Fruit fly (Drosophila melanogaster) whole organism, embryonic: ENCODE results near the gene Ugt303B1.

Experiments used
- CG4854 ChIP-seq: fragments of 200-800 bp; sonication (Bioruptor generic); optimal IDR thresholded peaks from 2 replicates; lab custom pipeline; 2016; ENCODE audit warnings: missing biosample characterization, missing genetic modification characterization, inconsistent platforms
- CG6272 ChIP-seq: fragments of 200-800 bp; sonication (Bioruptor generic); IDR thresholded peaks from 2 replicates; pipeline ENCODE4 v1.3.6; 2022; ENCODE audit warnings: missing biosample characterization, missing genetic modification characterization
- CTCF ChIP-seq: fragments of 200-800 bp; sonication (Bioruptor generic); optimal IDR thresholded peaks from 2 replicates; lab custom pipeline; 2017; ENCODE audit warnings: missing biosample characterization, mild to moderate bottlenecking, missing genetic modification characterization, moderate library complexity
- CoRest ChIP-seq: fragments of 200-800 bp; sonication (Bioruptor generic); optimal IDR thresholded peaks from 3 replicates; lab custom pipeline; 2018; ENCODE audit warnings: missing biosample characterization, mild to moderate bottlenecking, missing genetic modification characterization, moderate library complexity
- Deaf1 ChIP-seq: fragments of 200-800 bp; optimal IDR thresholded peaks from 3 replicates; lab custom pipeline; 2019; ENCODE audit warnings: missing biosample characterization, mild to moderate bottlenecking, missing genetic modification characterization, moderate library complexity
- HmgD ChIP-seq: fragments of 200-800 bp; sonication (Bioruptor generic); optimal IDR thresholded peaks from 3 replicates; lab custom pipeline; 2016; ENCODE audit warnings: missing biosample characterization, missing genetic modification characterization
- Nf-YB ChIP-seq: fragments of 200-800 bp; sonication (Bioruptor generic); optimal IDR thresholded peaks from 3 replicates; lab custom pipeline; 2019; ENCODE audit warnings: missing biosample characterization, mild to moderate bottlenecking, missing genetic modification characterization, moderate library complexity
- ara ChIP-seq: fragments of 200-800 bp; sonication (Bioruptor generic); IDR thresholded peaks from 2 replicates; pipeline ENCODE4 v1.3.6; 2022; ENCODE audit warnings: missing biosample characterization, missing genetic modification characterization
- az2 ChIP-seq: fragments of 200-800 bp; sonication (Bioruptor generic); optimal IDR thresholded peaks from 3 replicates; lab custom pipeline; 2016; ENCODE audit warnings: missing biosample characterization, missing genetic modification characterization
- gcm ChIP-seq: fragments of 200-800 bp; sonication (Bioruptor generic); optimal IDR thresholded peaks from 2 replicates; lab custom pipeline; 2019; ENCODE audit warnings: missing biosample characterization, mild to moderate bottlenecking, missing genetic modification characterization, moderate library complexity
- odd ChIP-seq: fragments of 200-800 bp; sonication (Bioruptor generic); optimal IDR thresholded peaks from 2 replicates; lab custom pipeline; 2017; ENCODE audit warnings: missing biosample characterization, mild to moderate bottlenecking, missing genetic modification characterization
- trem ChIP-seq: fragments of 200-800 bp; optimal IDR thresholded peaks from 3 replicates; lab custom pipeline; 2019; ENCODE audit warnings: missing biosample characterization, mild to moderate bottlenecking, missing genetic modification characterization, moderate library complexity

DNA sequence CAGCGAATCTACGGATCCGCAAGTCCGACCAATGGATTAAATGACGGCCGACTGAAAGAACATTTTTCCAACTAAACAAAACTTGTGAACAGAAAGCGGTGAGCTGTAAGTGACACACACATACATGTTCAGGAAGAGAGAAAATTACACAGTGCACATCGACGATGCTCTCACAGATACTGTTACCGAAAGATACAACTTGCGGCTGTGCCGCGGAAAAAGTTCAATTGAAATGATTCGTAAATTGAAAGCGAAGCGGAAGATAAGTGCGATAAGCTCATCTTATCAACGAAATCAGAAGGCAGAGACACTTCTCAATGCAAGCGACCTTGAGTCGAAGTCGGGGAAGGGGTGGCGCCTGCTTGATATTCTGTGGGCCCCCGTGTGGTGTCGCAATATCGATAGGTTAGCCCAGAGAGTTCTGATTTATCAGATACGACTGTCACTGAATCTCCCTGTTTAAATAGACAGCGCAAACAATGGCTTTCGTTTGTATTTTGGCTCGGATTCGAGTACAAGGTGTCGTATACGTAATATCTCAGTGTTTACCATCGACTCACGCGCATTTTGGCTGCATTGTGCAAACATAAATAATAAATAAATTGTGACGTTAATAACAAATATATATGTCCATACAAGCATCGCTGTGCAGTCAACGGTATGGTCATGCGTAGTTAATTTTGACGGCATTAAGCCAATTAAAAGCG lies 17.0 kb downstream of the Ugt303B1 start, which contains the start of gene Irk2:
- TF ChIP-seq CG6272 (GFP tag; lab: Robert Waterston, UW) = no peak
- no peak for TF ChIP-seq HmgD (GFP tag; lab: Kevin White, UChicago)
- TF ChIP-seq az2 (GFP tag; lab: Kevin White, UChicago) = no peak
- no peak for TF ChIP-seq Nf-YB
- TF ChIP-seq Deaf1 (tag; lab: Kevin White, UChicago) = no peak
- TF ChIP-seq CoRest = no peak
- no peak for TF ChIP-seq ara (GFP tag; lab: Robert Waterston, UW)
- TF ChIP-seq trem (tag; lab: Kevin White, UChicago) = no peak
- TF ChIP-seq CTCF (GFP tag; lab: Kevin White, UChicago) = no peak
- TF ChIP-seq gcm (GFP tag; lab: Kevin White, UChicago) = no peak
- no peak for TF ChIP-seq CG4854
- no peak for TF ChIP-seq odd
